Fruit fly (Drosophila melanogaster) whole organism, embryonic: ENCODE measurements around the gene Kpc1.
A peak's percentile ranks its signal among the peaks of the same experiment; 100 is the strongest.

ENCODE experiments used
- Ada2b ChIP-seq: fragments of 200-800 bp; sonication (Bioruptor generic); IDR thresholded peaks from 2 replicates; pipeline ENCODE4 v1.3.6; 2022; ENCODE audit warnings: missing biosample characterization, missing genetic modification characterization
- B-H1 ChIP-seq: fragments of 200-800 bp; sonication (Bioruptor generic); IDR thresholded peaks from 3 replicates; pipeline ENCODE4 v1.3.6; 2022; ENCODE audit warnings: missing biosample characterization, missing genetic modification characterization
- BtbVII ChIP-seq: fragments of 200-800 bp; sonication (Bioruptor generic); optimal IDR thresholded peaks from 3 replicates; lab custom pipeline; 2017; ENCODE audit warnings: missing biosample characterization, mild to moderate bottlenecking, missing genetic modification characterization
- CG10209 ChIP-seq: fragments of 200-800 bp; sonication (Bioruptor generic); optimal IDR thresholded peaks from 3 replicates; lab custom pipeline; 2017; ENCODE audit warnings: missing biosample characterization, mild to moderate bottlenecking, missing genetic modification characterization, missing genetic modification reagents
- CG11093 ChIP-seq: fragments of 200-800 bp; sonication (Bioruptor generic); IDR thresholded peaks from 3 replicates; pipeline ENCODE4 v1.3.6; 2022; ENCODE audit warnings: missing biosample characterization, missing genetic modification characterization
- CG11398 ChIP-seq: fragments of 200-800 bp; sonication (Bioruptor generic); optimal IDR thresholded peaks from 2 replicates; lab custom pipeline; 2016; ENCODE audit warnings: missing biosample characterization, missing genetic modification characterization
- CG12155 ChIP-seq: fragments of 200-800 bp; sonication (Bioruptor generic); optimal IDR thresholded peaks from 3 replicates; lab custom pipeline; 2016; ENCODE audit warnings: missing biosample characterization, missing genetic modification characterization
- CG12219 ChIP-seq: fragments of 200-800 bp; sonication (Bioruptor generic); optimal IDR thresholded peaks from 3 replicates; lab custom pipeline; 2018; ENCODE audit warnings: missing biosample characterization, mild to moderate bottlenecking, missing genetic modification characterization
- CG12236 ChIP-seq: fragments of 200-800 bp; sonication (Bioruptor generic); optimal IDR thresholded peaks from 2 replicates; lab custom pipeline; 2016; ENCODE audit warnings: missing biosample characterization, missing genetic modification characterization
- CG12659 ChIP-seq: fragments of 200-800 bp; sonication (Bioruptor generic); optimal IDR thresholded peaks from 3 replicates; lab custom pipeline; 2017; ENCODE audit warnings: mild to moderate bottlenecking, missing biosample characterization, missing genetic modification reagents, missing genetic modification characterization
- CG14050 ChIP-seq: fragments of 200-800 bp; sonication (Bioruptor generic); IDR thresholded peaks from 3 replicates; pipeline ENCODE4 v1.3.6; 2022; ENCODE audit warnings: missing biosample characterization, missing genetic modification characterization
- CG14860 ChIP-seq: fragments of 200-800 bp; sonication (Bioruptor generic); IDR thresholded peaks from 3 replicates; pipeline ENCODE4 v1.3.6; 2022; ENCODE audit warnings: missing biosample characterization, missing genetic modification characterization; ENCODE audit not compliant: partially characterized antibody
- CG1832 ChIP-seq: fragments of 200-800 bp; sonication (Bioruptor generic); optimal IDR thresholded peaks from 2 replicates; lab custom pipeline; 2017; ENCODE audit warnings: missing biosample characterization, mild to moderate bottlenecking, missing genetic modification characterization, inconsistent platforms
- CG2712 ChIP-seq: fragments of 200-800 bp; optimal IDR thresholded peaks from 3 replicates; lab custom pipeline; 2019; ENCODE audit warnings: missing biosample characterization, mild to moderate bottlenecking, missing genetic modification characterization, moderate library complexity
- CG4404 ChIP-seq: fragments of 200-800 bp; sonication (Bioruptor generic); IDR thresholded peaks from 2 replicates; pipeline ENCODE4 v1.3.6; 2022; ENCODE audit warnings: missing biosample characterization, missing genetic modification characterization
- CG5180 ChIP-seq: fragments of 200-800 bp; sonication (Bioruptor generic); optimal IDR thresholded peaks from 3 replicates; lab custom pipeline; 2017; ENCODE audit warnings: missing biosample characterization, missing genetic modification characterization, mild to moderate bottlenecking, moderate library complexity, missing genetic modification reagents
- CG6175 ChIP-seq: fragments of 200-800 bp; sonication (Bioruptor generic); IDR thresholded peaks from 3 replicates; pipeline ENCODE4 v1.3.6; 2022; ENCODE audit warnings: missing biosample characterization, missing genetic modification characterization
- CG6272 ChIP-seq: fragments of 200-800 bp; sonication (Bioruptor generic); IDR thresholded peaks from 2 replicates; pipeline ENCODE4 v1.3.6; 2022; ENCODE audit warnings: missing biosample characterization, missing genetic modification characterization
- CG9609 ChIP-seq: fragments of 200-800 bp; sonication (Bioruptor generic); optimal IDR thresholded peaks from 3 replicates; lab custom pipeline; 2016; ENCODE audit warnings: missing biosample characterization, missing genetic modification characterization
- CHES-1-like ChIP-seq: fragments of 200-800 bp; sonication (Bioruptor generic); optimal IDR thresholded peaks from 2 replicates; lab custom pipeline; 2016; ENCODE audit warnings: missing biosample characterization, missing genetic modification characterization
- D ChIP-seq, 2 experiments: fragments of 200-800 bp in 1 of 2; fragments of >200 bp in 1 of 2; sonication (Bioruptor generic) in 1 of 2; optimal IDR thresholded peaks; 2 replicates in 1 of 2; 3 replicates in 1 of 2; lab custom pipeline; 2017; ENCODE audit warnings: mild to moderate bottlenecking in 1 of 2, missing biosample characterization in 1 of 2, missing genetic modification characterization in 1 of 2, missing genetic modification reagents in 1 of 2
- Gug ChIP-seq: fragments of 200-800 bp; sonication (Bioruptor generic); IDR thresholded peaks from 4 replicates; pipeline ENCODE4 v1.3.6; 2022; ENCODE audit warnings: missing biosample characterization, missing genetic modification characterization
- HmgZ ChIP-seq: fragments of 200-800 bp; sonication (Bioruptor generic); optimal IDR thresholded peaks from 2 replicates; lab custom pipeline; 2018; ENCODE audit warnings: missing biosample characterization, mild to moderate bottlenecking, missing genetic modification characterization
- Hr3 ChIP-seq: fragments of 200-800 bp; sonication (Bioruptor generic); optimal IDR thresholded peaks from 3 replicates; lab custom pipeline; 2016; ENCODE audit warnings: missing biosample characterization, missing genetic modification characterization
- Hr39 ChIP-seq: fragments of >200 bp; optimal IDR thresholded peaks from 2 replicates; lab custom pipeline; 2017
- Meics ChIP-seq: fragments of 200-800 bp; sonication (Bioruptor generic); optimal IDR thresholded peaks from 2 replicates; lab custom pipeline; 2017; ENCODE audit warnings: missing biosample characterization, mild to moderate bottlenecking, missing genetic modification characterization
- Ptx1 ChIP-seq: fragments of 200-800 bp; sonication (Bioruptor generic); IDR thresholded peaks from 2 replicates; pipeline ENCODE4 v1.3.6; 2022; ENCODE audit warnings: missing biosample characterization, missing genetic modification characterization
- Sry-β ChIP-seq: fragments of 200-800 bp; sonication (Bioruptor generic); optimal IDR thresholded peaks from 2 replicates; lab custom pipeline; 2018; ENCODE audit warnings: missing biosample characterization, mild to moderate bottlenecking, missing genetic modification characterization, moderate library complexity
- YL-1 ChIP-seq: fragments of 200-800 bp; sonication (Bioruptor generic); optimal IDR thresholded peaks from 3 replicates; lab custom pipeline; 2017; ENCODE audit warnings: missing biosample characterization, mild to moderate bottlenecking, missing genetic modification characterization
- ash1 ChIP-seq: fragments of 200-800 bp; sonication (Bioruptor generic); optimal IDR thresholded peaks from 2 replicates; lab custom pipeline; 2018; ENCODE audit warnings: missing biosample characterization, mild to moderate bottlenecking, missing genetic modification characterization
- cg ChIP-seq: fragments of 200-800 bp; sonication (Bioruptor generic); optimal IDR thresholded peaks from 3 replicates; lab custom pipeline; 2019; ENCODE audit warnings: missing biosample characterization, mild to moderate bottlenecking, missing genetic modification characterization, moderate library complexity
- crc ChIP-seq: fragments of 200-800 bp; sonication (Bioruptor generic); optimal IDR thresholded peaks from 2 replicates; lab custom pipeline; 2016; ENCODE audit warnings: missing biosample characterization, missing genetic modification characterization
- hkb ChIP-seq, 2 experiments: fragments of 200-800 bp in 1 of 2; fragments of >200 bp in 1 of 2; sonication (Bioruptor generic) in 1 of 2; IDR thresholded peaks in 1 of 2; optimal IDR thresholded peaks in 1 of 2; 2 replicates each; pipeline versions ENCODE4 v1.3.6 to Lab custom; 2017 to 2022; ENCODE audit warnings: missing biosample characterization in 1 of 2, missing genetic modification characterization in 1 of 2
- hth ChIP-seq: fragments of >200 bp; optimal IDR thresholded peaks from 2 replicates; lab custom pipeline; 2017; ENCODE audit warnings: inconsistent platforms
- jigr1 ChIP-seq: fragments of 200-800 bp; sonication (Bioruptor generic); IDR thresholded peaks from 3 replicates; pipeline ENCODE4 v1.3.6; 2022; ENCODE audit warnings: missing biosample characterization, missing genetic modification characterization
- jumu ChIP-seq: fragments of 200-800 bp; sonication (Bioruptor generic); optimal IDR thresholded peaks from 3 replicates; lab custom pipeline; 2016; ENCODE audit warnings: missing biosample characterization, missing genetic modification characterization
- kay ChIP-seq: fragments of 200-800 bp; sonication (Bioruptor generic); optimal IDR thresholded peaks from 2 replicates; lab custom pipeline; 2016; ENCODE audit warnings: missing biosample characterization, missing genetic modification characterization
- lmd ChIP-seq: fragments of 200-800 bp; sonication (Bioruptor generic); IDR thresholded peaks from 2 replicates; pipeline ENCODE4 v1.3.6; 2022; ENCODE audit warnings: missing biosample characterization, missing genetic modification characterization
- mld ChIP-seq: fragments of 200-800 bp; sonication (Bioruptor generic); IDR thresholded peaks from 3 replicates; pipeline ENCODE4 v1.3.6; 2022; ENCODE audit warnings: missing biosample characterization, missing genetic modification characterization; ENCODE audit not compliant: partially characterized antibody
- odd ChIP-seq: fragments of 200-800 bp; sonication (Bioruptor generic); optimal IDR thresholded peaks from 2 replicates; lab custom pipeline; 2017; ENCODE audit warnings: missing biosample characterization, mild to moderate bottlenecking, missing genetic modification characterization
- pho ChIP-seq: fragments of 200-800 bp; sonication (Bioruptor generic); optimal IDR thresholded peaks from 2 replicates; lab custom pipeline; 2016; ENCODE audit warnings: missing biosample characterization, missing genetic modification characterization
- sd ChIP-seq: fragments of 200-800 bp; sonication (Bioruptor generic); optimal IDR thresholded peaks from 3 replicates; lab custom pipeline; 2018; ENCODE audit warnings: missing biosample characterization, mild to moderate bottlenecking, missing genetic modification characterization, moderate library complexity
- shn ChIP-seq: fragments of 200-800 bp; sonication (Bioruptor generic); optimal IDR thresholded peaks from 3 replicates; lab custom pipeline; 2016; ENCODE audit warnings: missing biosample characterization, missing genetic modification characterization
- sim ChIP-seq: fragments of 200-800 bp; sonication (Bioruptor generic); IDR thresholded peaks from 2 replicates; pipeline ENCODE4 v1.3.6; 2022; ENCODE audit warnings: missing biosample characterization, missing genetic modification characterization
- sna ChIP-seq: fragments of 200-800 bp; sonication (Bioruptor generic); IDR thresholded peaks from 2 replicates; pipeline ENCODE4 v1.3.6; 2022; ENCODE audit warnings: missing biosample characterization, missing genetic modification characterization; ENCODE audit not compliant: partially characterized antibody
- trh ChIP-seq: fragments of 200-800 bp; sonication (Bioruptor generic); optimal IDR thresholded peaks from 2 replicates; lab custom pipeline; 2016; ENCODE audit warnings: missing biosample characterization, missing genetic modification characterization
- unpg ChIP-seq: fragments of 200-800 bp; sonication (Bioruptor generic); optimal IDR thresholded peaks from 3 replicates; lab custom pipeline; 2018; ENCODE audit warnings: missing biosample characterization, mild to moderate bottlenecking, missing genetic modification characterization, moderate library complexity
- usp ChIP-seq: fragments of >200 bp; optimal IDR thresholded peaks from 2 replicates; lab custom pipeline; 2017; ENCODE audit warnings: missing biosample characterization, missing genetic modification characterization
- wek ChIP-seq: fragments of 200-800 bp; sonication (Bioruptor generic); optimal IDR thresholded peaks from 3 replicates; lab custom pipeline; 2018; ENCODE audit warnings: missing biosample characterization, mild to moderate bottlenecking, missing genetic modification characterization, moderate library complexity
- wor ChIP-seq: fragments of 200-800 bp; sonication (Bioruptor generic); IDR thresholded peaks from 2 replicates; pipeline ENCODE4 v1.3.6; 2022; ENCODE audit warnings: missing biosample characterization, missing genetic modification characterization

Kpc1 gene

DNA sequence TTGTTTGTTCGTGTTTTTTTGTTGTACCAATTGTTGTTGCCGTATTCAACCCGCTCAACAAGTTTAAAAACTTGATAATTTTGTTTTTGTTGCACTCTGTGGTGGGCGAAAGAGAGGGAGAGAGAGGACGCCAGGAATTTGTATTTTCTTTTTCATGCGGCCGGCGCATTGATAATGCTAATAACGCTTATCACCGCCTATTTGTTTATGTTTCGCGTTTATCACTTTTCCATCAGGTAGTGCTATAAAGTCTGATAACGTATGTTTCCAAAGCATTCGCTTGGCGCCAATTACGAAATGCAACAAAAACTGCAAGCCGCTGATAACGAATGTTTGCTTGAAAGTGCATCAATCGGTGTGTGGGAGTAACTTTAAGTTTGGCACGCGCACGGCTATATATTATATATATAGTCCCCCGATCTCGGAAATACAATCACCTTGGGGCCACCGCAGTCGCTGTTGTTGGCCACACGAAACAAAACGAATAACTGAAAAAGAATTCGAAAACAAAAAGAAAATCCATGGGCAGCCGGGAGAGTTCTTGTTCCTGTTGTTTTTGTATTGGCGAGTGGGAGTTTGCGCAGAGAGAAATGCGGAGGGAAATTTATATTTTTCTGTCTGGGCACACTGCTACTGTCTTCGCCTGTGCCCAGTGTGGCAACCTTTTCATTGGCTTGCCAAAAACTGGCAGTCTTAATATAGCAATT, 48.8 kb downstream of the Kpc1 start, which contains the start of gene Glys (continued):
- TF ChIP-seq CG10209 (GFP tag; lab: Kevin White, UChicago) (no peak), hth (no peak), sd (tag; lab: Kevin White, UChicago) (peak; percentile 98), CG4404 (no peak), pho (GFP tag; lab: Kevin White, UChicago) (no peak), CG12155 (GFP tag; lab: Kevin White, UChicago) (peak; percentile 4), Sry-β (GFP tag; lab: Kevin White, UChicago) (no peak), CHES-1-like (GFP tag; lab: Kevin White, UChicago) (peak; percentile 25), sim (GFP tag; lab: Robert Waterston, UW) (no peak), Ptx1 (GFP tag; lab: Robert Waterston, UW) (no peak), jigr1 (GFP tag; lab: Robert Waterston, UW) (no peak), wek (GFP tag; lab: Kevin White, UChicago) (no peak), wor (GFP tag; lab: Robert Waterston, UW) (no peak), CG12659 (peak; percentile 58), CG12236 (GFP tag; lab: Kevin White, UChicago) (no peak), lmd (GFP tag; lab: Robert Waterston, UW) (no peak), mld (no peak), Ada2b (GFP tag; lab: Robert Waterston, UW) (no peak), cg (GFP tag; lab: Kevin White, UChicago) (peak; percentile 18), CG11398 (no peak), sna (GFP tag; lab: Robert Waterston, UW) (no peak), B-H1 (GFP tag; lab: Robert Waterston, UW) (no peak), shn (GFP tag; lab: Kevin White, UChicago) (no peak), Gug (GFP tag; lab: Robert Waterston, UW) (no peak), CG11093 (GFP tag; lab: Robert Waterston, UW) (no peak), CG1832 (no peak), ash1 (GFP tag; lab: Kevin White, UChicago) (no peak), Hr3 (GFP tag; lab: Kevin White, UChicago) (no peak), CG2712 (tag; lab: Kevin White, UChicago) (no peak), unpg (GFP tag; lab: Kevin White, UChicago) (no peak), crc (GFP tag; lab: Kevin White, UChicago) (no peak), CG12219 (no peak), CG6272 (GFP tag; lab: Robert Waterston, UW) (no peak), hkb (optimal IDR thresholded peaks at IDR 0.05; lab: Kevin White, UChicago) (no peak), hkb (GFP tag; IDR thresholded peaks at IDR 0.05; lab: Robert Waterston, UW) (peak; percentile 11; the same call in 1 of the 2 replicates), CG5180 (GFP tag; lab: Kevin White, UChicago) (no peak), D (optimal IDR thresholded peaks at IDR 0.05; lab: Kevin White, UChicago) (no peak), D (GFP tag; optimal IDR thresholded peaks at IDR 0.05; lab: Kevin White, UChicago) (peak; percentile 15), HmgZ (tag; lab: Kevin White, UChicago) (peak; percentile 48), kay (GFP tag; lab: Kevin White, UChicago) (no peak), BtbVII (GFP tag; lab: Kevin White, UChicago) (peak; percentile 51), Meics (peak; percentile 34), Hr39 (lab: Kevin White, UChicago) (no peak), usp (GFP tag; lab: Kevin White, UChicago) (no peak), CG9609 (GFP tag; lab: Kevin White, UChicago) (no peak), CG14050 (no peak), CG14860 (GFP tag; lab: Robert Waterston, UW) (0 out of 3 replicates have a peak, but pooled peaks have one; percentile 40), YL-1 (GFP tag; lab: Kevin White, UChicago) (no peak), trh (GFP tag; lab: Kevin White, UChicago) (no peak), jumu (GFP tag; lab: Kevin White, UChicago) (no peak), odd (no peak), CG6175 (GFP tag; lab: Robert Waterston, UW) (no peak)
